Fruit fly (Drosophila melanogaster): ENCODE data around the gene CenG1A.

The CenG1A gene

DNA sequence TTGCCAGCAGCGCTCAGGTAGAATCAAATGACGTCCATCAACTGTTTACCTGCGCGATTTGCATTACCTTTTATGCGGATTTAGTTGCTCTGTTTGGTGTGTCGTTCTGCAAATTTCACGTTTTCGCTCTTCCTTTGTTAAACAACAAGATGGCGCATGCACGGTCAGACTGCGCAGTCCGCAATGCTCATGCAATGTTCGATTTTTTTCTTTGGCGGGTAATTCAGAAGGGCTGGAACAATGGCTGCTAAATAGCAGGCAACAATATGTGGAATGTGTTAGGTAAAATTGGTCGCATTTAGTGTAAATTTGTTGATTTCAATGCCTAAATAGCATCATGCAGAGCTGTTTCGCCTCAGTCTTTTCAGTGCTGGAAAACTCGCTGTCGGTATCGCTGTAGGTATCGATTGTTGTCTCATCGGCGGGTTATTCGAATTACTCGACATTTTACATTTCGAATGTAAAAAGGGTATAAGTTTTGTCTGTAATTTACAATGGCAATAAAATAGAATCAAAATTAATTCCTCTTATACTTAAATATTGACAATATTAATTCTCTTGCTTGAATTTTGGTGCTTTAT is 69.1 kb downstream of the CenG1A start, which contains the start of gene Smg5 (continued):
- peak; percentile 92 for TF ChIP-seq CG4730 (GFP tag; IDR thresholded peaks at IDR 0.05)
- peak; percentile 92 for TF ChIP-seq CG1024 (GFP tag; IDR thresholded peaks at IDR 0.05)
- peak; percentile 97 for TF ChIP-seq Mrtf (GFP tag; IDR thresholded peaks at IDR 0.05)
- peak; percentile 89 for TF ChIP-seq Bdp1 (GFP tag; optimal IDR thresholded peaks at IDR 0.05)
- peak; percentile 97 for TF ChIP-seq Oaz (GFP tag; IDR thresholded peaks at IDR 0.05)
- TF ChIP-seq CG31388 (GFP tag; optimal IDR thresholded peaks at IDR 0.05): peak; percentile 41
- TF ChIP-seq slp2 (GFP tag; optimal IDR thresholded peaks at IDR 0.05): peak; percentile 97
- peak; percentile 27 for TF ChIP-seq CG11504 (tag; optimal IDR thresholded peaks at IDR 0.05)
- peak; percentile 90 for TF ChIP-seq CG2712 (tag; optimal IDR thresholded peaks at IDR 0.05)
- TF ChIP-seq CG34224 (GFP tag; IDR thresholded peaks at IDR 0.05; ENCODE audit: partially characterized antibody): peak; percentile 97
- peak; percentile 78 for TF ChIP-seq CG7271 (tag; optimal IDR thresholded peaks at IDR 0.05)
- peak; percentile 48 for TF ChIP-seq gfzf (GFP tag; optimal IDR thresholded peaks at IDR 0.05)
- peak; percentile 89 for TF ChIP-seq CG11398 (GFP tag; optimal IDR thresholded peaks at IDR 0.05)
- TF ChIP-seq tap (tag; optimal IDR thresholded peaks at IDR 0.05): no peak
- peak in 1 of 2 experiments; percentile 2 for TF ChIP-seq Eip74EF (GFP tag; optimal IDR thresholded peaks at IDR 0.05)
- TF ChIP-seq vfl (GFP tag; optimal IDR thresholded peaks at IDR 0.05): peak; percentile 95
- TF ChIP-seq CG10366 (GFP tag; IDR thresholded peaks at IDR 0.05): peak; percentile 96
- TF ChIP-seq Trl (optimal IDR thresholded peaks at IDR 0.05): peak in 1 of 2 experiments; percentile 14
- TF ChIP-seq Trl (GFP tag; optimal IDR thresholded peaks at IDR 0.05): peak; percentile 97
- TF ChIP-seq trem (tag; optimal IDR thresholded peaks at IDR 0.05): peak; percentile 78
- peak; percentile 74 for TF ChIP-seq Adf1 (GFP tag; IDR thresholded peaks at IDR 0.05)
- peak; percentile 95 for TF ChIP-seq CG6272 (GFP tag; IDR thresholded peaks at IDR 0.05)
- no peak for TF ChIP-seq odd (GFP tag; optimal IDR thresholded peaks at IDR 0.05)
- TF ChIP-seq Sry-β (GFP tag; optimal IDR thresholded peaks at IDR 0.05): peak; percentile 36
- TF ChIP-seq pros (GFP tag; optimal IDR thresholded peaks at IDR 0.05): no peak
- TF ChIP-seq CG8944 (GFP tag; optimal IDR thresholded peaks at IDR 0.05): peak; percentile 96
- TF ChIP-seq CG7786 (GFP tag; optimal IDR thresholded peaks at IDR 0.05): peak; percentile 97
- TF ChIP-seq grau (tag; optimal IDR thresholded peaks at IDR 0.05): peak; percentile 83
- TF ChIP-seq dati (GFP tag; IDR thresholded peaks at IDR 0.05): peak; percentile 58; the same call in 1 of the 2 replicates
- TF ChIP-seq her (GFP tag; optimal IDR thresholded peaks at IDR 0.05): peak; percentile 95
- TF ChIP-seq fd3F (GFP tag; optimal IDR thresholded peaks at IDR 0.05): peak; percentile 87
- TF ChIP-seq CG8089 (GFP tag; optimal IDR thresholded peaks at IDR 0.05): peak; percentile 96
- peak; percentile 1 for TF ChIP-seq CG15073 (GFP tag; optimal IDR thresholded peaks at IDR 0.05)
- TF ChIP-seq CG7556 (GFP tag; optimal IDR thresholded peaks at IDR 0.05): peak; percentile 79
- TF ChIP-seq CG2889 (GFP tag; IDR thresholded peaks at IDR 0.05): peak; percentile 95
- TF ChIP-seq CG8290 (GFP tag; optimal IDR thresholded peaks at IDR 0.05): peak; percentile 69
- TF ChIP-seq CG8290 (tag; optimal IDR thresholded peaks at IDR 0.05): peak; percentile 85 to 97
- TF ChIP-seq ssp (GFP tag; IDR thresholded peaks at IDR 0.05): peak; percentile 91
- peak; percentile 97 for TF ChIP-seq ewg (GFP tag; optimal IDR thresholded peaks at IDR 0.05)
- TF ChIP-seq lov (optimal IDR thresholded peaks at IDR 0.05): no peak
- TF ChIP-seq lov (GFP tag; IDR thresholded peaks at IDR 0.05): peak; percentile 96
- peak; percentile 86 for TF ChIP-seq CG4854 (GFP tag; optimal IDR thresholded peaks at IDR 0.05)
- TF ChIP-seq br (optimal IDR thresholded peaks at IDR 0.05): no peak
- TF ChIP-seq CG10462 (GFP tag; optimal IDR thresholded peaks at IDR 0.05): peak; percentile 41
- TF ChIP-seq Sry-δ (GFP tag; optimal IDR thresholded peaks at IDR 0.05): peak; percentile 82
- peak; percentile 87; the same call in 2 of the 3 replicates for TF ChIP-seq C15 (GFP tag; IDR thresholded peaks at IDR 0.05)
- TF ChIP-seq chif (GFP tag; optimal IDR thresholded peaks at IDR 0.05): peak; percentile 96
- TF ChIP-seq CG14014 (GFP tag; IDR thresholded peaks at IDR 0.05): peak; percentile 91
- peak; percentile 79 for TF ChIP-seq Usf (GFP tag; optimal IDR thresholded peaks at IDR 0.05)
- TF ChIP-seq Oli (tag; optimal IDR thresholded peaks at IDR 0.05): peak; percentile 83
- peak; percentile 92 for TF ChIP-seq CG3163 (GFP tag; optimal IDR thresholded peaks at IDR 0.05)
- peak; percentile 64 for TF ChIP-seq kni (GFP tag; optimal IDR thresholded peaks at IDR 0.05)

All from whole organism, embryonic.